Fruit fly (Drosophila melanogaster): ENCODE measurements around the gene Dref.

The Dref gene

DNA sequence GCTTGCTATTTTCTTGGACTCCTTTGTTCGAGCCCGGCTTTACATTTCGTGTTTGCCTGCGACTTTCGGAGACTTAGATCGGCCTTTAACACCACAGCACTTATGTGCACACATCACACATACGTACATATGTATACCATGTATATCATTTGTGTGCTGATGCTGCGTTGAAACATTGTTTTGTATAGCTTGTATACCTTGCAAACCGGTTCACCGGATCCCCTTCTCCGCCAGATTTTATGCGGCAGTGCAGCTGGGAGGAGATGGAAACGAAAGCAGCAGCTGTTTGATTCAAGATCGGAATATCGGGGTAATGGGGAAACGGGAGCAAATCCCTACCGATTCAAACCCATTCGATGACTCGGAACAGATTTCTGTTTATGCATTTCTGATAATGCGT, 21.0 kb downstream of the Dref start:
- TF ChIP-seq CG8478 (optimal IDR thresholded peaks at IDR 0.05) (no peak), CTCF (optimal IDR thresholded peaks at IDR 0.05) (no peak)

DNA sequence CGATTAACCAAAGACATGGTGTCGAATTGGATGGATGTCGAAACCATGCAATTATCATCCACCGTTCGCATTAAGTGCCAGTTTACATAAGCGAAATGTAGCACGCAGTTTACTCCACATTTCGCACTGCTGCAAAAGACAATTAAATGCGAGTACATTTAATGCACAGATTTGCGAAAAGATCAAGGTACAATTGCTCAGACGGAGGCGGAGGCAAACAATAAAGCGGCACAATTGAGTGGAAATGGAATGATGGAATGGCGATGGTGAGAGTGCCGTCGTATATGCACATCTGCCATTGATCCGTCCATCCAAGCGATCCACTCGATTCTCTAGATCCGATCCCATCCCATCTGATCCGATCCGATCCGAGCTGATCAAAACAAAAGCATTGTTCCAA, 21.9 kb downstream of the Dref start:
- TF ChIP-seq CG8478 (optimal IDR thresholded peaks at IDR 0.05) (no peak), CTCF (optimal IDR thresholded peaks at IDR 0.05) (no peak)

DNA sequence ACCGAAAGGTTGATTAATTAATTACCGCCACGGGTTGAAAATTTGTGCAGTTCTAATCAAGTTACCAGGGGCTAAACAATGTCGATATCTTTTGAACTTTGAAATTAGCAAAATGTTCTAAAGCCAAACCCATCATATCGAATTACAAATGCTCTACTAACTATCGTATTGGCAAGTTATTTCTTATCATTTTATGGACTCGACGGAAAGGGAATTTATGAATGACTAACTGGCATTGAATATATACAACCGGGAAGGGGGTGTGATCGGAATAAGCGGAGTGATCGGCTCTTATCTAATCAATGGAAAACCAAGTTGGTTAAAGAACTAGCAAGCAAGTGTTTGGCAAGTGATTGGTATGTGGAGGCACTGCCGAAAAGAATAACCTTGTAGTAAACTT, 23.5 kb downstream of the Dref start:
- TF ChIP-seq CG8478 (optimal IDR thresholded peaks at IDR 0.05) (no peak), CTCF (optimal IDR thresholded peaks at IDR 0.05) (no peak)

DNA sequence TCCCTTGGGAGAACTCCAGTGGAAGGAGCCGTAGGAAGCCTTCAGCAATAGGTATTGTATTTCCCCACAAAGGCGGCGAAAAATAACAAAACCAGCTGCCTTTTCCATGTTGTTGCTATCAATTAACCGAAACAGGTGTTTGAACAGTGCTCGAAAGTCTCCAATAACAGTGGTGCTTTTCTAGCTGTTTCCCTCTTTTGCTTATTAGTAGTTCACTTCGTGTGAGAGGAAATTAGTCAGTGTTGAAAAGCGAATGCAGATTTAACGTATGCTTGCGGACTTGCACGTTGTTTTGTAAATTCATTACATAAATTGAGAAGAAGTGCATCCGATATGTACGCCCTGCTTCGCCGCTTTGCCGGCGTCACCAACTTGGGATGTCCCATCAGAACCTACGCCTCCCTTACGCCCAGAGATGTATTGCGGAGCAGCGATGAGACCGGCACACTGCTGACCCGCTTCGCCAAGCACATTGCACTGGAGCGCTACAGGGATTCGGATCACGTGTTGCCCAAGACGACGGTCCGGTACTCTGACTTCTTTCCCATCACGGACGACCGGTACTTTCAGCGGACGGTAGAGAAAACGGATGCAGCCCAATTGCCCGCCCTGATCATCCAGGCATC, 28.3 kb downstream of the Dref start, which contains the start of the genes Datp and CG4619:
Datp (minus strand) TSS at position 160 of the 626 bp plus-strand sequence.
CG4619 (plus strand) TSS at position 233 of the 626 bp plus-strand sequence.
- TF ChIP-seq CTCF (optimal IDR thresholded peaks at IDR 0.05): no peak
- no peak for TF ChIP-seq CG8478 (optimal IDR thresholded peaks at IDR 0.05)

DNA sequence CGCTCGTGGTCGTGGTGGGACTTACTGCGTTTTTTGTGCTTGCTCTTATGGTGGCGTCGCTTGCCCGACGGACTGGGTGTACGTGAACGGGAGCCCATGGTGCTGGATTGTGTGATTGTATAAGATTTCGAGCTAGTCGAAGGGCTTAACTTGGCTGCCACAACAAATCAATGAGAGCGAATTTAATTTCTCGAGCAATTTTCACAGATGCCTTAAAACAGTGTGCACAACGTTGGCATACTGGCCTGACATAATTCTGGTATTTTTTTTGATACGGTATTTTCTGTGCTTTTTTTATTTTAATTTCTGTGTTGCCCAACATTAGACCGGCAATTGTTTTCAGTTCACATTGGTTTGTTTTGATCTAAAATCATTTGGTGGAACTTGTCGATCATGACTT, 29.1 kb downstream of the Dref start, which contains the start of gene Arglu1:
Arglu1 (minus strand) TSS at position 227 of the 400 bp plus-strand sequence.
- TF ChIP-seq CG8478 (optimal IDR thresholded peaks at IDR 0.05) (no peak), CTCF (optimal IDR thresholded peaks at IDR 0.05) (no peak)

DNA sequence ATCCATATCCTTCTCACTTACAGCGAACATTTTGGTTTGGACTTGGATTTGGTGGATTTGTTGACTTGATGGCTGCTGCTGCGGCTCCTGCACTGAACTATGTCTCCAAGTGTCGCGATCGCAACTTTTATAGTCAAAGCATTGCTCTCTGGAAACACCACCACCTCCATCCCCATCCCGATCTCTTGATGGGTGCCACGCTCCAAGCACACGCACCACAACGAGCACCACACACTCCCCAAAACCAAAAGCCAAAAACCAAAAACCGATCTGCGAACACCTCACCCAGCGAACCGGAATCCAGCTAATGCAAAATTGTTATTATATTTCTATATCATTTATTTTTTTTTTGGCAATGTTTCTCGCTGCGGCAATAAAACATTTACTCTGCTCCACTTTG, 34.0 kb downstream of the Dref start, which contains the start of gene Cpr30F:
Cpr30F (minus strand) TSS at position 101 of the 400 bp plus-strand sequence.
- no peak for TF ChIP-seq CG8478 (optimal IDR thresholded peaks at IDR 0.05)
- TF ChIP-seq CTCF (optimal IDR thresholded peaks at IDR 0.05): no peak

DNA sequence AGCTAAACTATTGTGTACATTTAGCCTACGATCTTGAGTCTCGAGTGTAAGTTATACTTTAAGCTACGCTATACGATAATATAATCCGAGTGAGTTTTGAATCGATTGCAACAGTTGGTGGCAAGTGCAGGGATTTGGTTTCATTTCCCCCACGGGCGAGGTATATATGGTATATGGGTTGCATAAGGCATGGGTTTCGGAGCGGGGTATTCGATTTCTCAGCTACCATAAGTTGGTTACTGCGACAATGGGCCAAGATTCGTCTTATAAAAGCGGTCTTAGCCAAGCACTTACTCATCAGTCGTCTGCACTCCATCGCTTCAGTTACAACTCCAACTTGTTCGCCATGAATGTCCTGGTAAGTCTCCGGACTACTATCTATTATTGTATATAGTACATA, 36.7 kb downstream of the Dref start, which contains the start of gene CG42367:
CG42367 (plus strand) TSS at position 301 of the 400 bp plus-strand sequence.
- TF ChIP-seq CG8478 (optimal IDR thresholded peaks at IDR 0.05): no peak
- TF ChIP-seq CTCF (optimal IDR thresholded peaks at IDR 0.05): no peak

DNA sequence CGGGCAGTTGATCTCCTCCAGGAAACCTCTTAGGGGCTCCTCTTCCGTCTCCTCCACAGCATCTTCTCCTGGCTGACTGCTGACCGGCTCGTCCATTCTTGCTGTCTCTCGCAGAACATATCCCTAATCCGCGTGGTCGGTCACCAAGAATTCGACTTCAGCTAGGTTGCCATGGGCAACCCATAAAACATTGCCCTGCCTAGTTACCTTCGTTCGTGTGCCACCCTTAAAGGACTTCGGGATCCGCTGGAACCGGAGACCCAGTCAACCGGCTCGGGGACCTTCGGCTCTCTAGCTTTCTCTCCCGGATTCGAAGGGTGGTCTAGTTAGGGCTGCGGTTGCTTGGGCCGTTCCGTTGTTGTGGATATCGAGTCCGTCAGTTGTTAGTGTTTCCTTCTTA, 42.3 kb downstream of the Dref start, which contains the start of the genes TbCMF46 and CG42366:
TbCMF46 (minus strand) TSS at position 101 of the 400 bp plus-strand sequence.
CG42366 (plus strand) TSS at position 397 of the 400 bp plus-strand sequence.
- no peak for TF ChIP-seq CG8478 (optimal IDR thresholded peaks at IDR 0.05)
- no peak for TF ChIP-seq CTCF (optimal IDR thresholded peaks at IDR 0.05)

DNA sequence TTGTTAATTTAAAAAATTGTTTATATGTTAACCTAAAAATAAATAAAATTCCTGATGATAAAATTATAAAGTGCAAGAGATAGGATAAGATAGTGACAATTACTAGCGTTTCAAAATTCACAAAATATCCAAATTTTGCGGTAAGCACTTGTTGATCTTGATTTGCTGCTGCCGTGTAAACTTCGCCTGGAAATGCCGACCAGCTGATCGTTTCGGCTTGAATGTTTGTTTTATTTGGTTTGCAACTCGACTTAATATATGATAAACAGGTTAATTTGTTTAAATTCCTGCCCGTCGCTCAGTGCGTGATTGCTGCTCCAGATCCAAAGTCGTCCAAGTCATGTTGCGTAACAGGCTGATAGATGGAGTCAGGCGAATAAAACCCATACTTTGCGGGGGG, 45.6 kb downstream of the Dref start, which contains the start of gene CG4592:
CG4592 (plus strand) TSS at position 233 of the 400 bp plus-strand sequence.
- no peak for TF ChIP-seq CG8478 (optimal IDR thresholded peaks at IDR 0.05)
- TF ChIP-seq CTCF (optimal IDR thresholded peaks at IDR 0.05): no peak

DNA sequence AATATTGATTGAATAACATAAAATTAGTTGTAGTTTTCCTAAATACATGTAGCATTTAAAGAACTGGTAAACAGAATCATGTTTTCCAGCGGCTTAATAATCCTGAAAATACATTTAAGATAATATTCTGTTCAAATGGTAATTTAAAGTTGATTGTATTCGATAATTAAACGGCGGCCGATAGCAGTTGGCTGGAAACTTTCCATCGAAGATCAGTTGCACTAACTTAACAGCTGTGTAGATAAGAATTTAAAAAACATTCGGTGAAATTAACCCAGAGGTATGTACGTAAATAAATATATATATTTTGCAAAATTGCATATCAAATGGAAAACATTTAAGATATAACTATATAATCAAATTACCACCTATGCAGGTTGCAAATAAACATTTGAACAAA, 47.1 kb downstream of the Dref start, which contains the start of gene CG4594:
CG4594 (plus strand) TSS at position 212 of the 400 bp plus-strand sequence.
- no peak for TF ChIP-seq CG8478 (optimal IDR thresholded peaks at IDR 0.05)
- TF ChIP-seq CTCF (optimal IDR thresholded peaks at IDR 0.05): no peak

DNA sequence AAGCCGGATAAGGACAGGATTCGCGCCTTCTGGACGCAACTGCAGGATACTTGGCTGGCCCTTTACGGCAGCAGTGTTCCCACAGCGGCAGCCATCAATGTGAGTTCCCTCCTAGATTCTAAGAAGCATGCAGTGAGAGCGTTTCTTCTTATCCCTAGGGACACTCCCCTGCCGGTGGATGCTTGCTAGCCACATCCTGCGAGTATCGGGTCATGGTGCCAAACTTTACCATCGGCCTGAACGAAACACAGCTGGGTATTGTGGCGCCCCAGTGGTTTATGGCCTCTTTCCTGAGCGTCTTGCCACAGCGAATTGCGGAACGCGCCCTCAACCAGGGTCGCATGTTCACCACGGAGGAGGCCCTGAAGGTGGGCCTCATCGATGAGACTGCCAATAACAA, 47.8 kb downstream of the Dref start:
- no peak for TF ChIP-seq CTCF (optimal IDR thresholded peaks at IDR 0.05)
- TF ChIP-seq CG8478 (optimal IDR thresholded peaks at IDR 0.05): no peak

DNA sequence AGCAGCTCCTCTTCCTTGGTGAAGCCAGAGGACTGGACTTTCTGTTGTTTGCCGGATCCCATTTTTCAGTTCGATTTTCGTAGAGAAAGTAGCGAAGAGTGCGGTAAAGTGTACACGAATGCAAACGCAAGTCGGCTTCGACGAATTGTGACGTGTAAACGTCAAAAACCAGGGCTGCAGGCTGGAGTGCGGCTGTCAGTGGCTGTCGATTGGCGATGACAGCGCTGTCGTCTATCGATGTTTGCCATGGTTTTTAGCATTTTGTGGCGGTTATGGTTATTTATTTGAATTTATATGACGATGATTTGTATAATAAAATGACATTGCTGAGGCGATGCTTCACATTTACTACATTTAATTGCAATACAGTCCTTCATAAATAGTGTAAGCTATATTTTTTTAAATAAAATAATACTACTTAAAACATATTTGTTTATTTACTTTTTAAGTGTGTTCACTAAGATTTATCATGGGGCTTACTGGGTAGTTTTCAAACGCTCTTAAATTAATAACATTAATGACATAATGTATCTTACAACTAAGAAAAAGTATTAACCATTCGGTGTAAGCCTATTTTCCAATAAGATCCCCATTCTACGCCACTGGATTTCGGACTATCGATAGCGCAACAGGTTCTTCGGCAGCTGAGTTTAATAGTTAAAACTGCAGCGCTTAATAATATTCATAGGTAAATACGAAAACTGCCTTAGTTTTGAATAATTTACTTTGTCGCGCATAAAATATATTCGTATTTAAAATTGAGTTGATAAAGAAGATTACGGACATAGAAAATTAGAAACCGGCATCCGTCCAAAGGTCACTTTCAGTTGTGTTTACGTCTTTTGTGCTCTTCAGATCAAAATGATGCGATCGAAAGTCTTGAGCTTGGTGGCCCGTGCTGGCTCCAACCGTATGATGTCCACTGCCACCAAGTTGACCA, 48.7 kb downstream of the Dref start, which contains the start of the genes CG5885 and CG4598:
CG5885 (minus strand) TSS at position 311 of the 940 bp plus-strand sequence.
CG4598 (plus strand) TSS at position 599 of the 940 bp plus-strand sequence.
- TF ChIP-seq CTCF (optimal IDR thresholded peaks at IDR 0.05): peak in 1 of 2 experiments; percentile 29
- TF ChIP-seq CG8478 (optimal IDR thresholded peaks at IDR 0.05): no peak

DNA sequence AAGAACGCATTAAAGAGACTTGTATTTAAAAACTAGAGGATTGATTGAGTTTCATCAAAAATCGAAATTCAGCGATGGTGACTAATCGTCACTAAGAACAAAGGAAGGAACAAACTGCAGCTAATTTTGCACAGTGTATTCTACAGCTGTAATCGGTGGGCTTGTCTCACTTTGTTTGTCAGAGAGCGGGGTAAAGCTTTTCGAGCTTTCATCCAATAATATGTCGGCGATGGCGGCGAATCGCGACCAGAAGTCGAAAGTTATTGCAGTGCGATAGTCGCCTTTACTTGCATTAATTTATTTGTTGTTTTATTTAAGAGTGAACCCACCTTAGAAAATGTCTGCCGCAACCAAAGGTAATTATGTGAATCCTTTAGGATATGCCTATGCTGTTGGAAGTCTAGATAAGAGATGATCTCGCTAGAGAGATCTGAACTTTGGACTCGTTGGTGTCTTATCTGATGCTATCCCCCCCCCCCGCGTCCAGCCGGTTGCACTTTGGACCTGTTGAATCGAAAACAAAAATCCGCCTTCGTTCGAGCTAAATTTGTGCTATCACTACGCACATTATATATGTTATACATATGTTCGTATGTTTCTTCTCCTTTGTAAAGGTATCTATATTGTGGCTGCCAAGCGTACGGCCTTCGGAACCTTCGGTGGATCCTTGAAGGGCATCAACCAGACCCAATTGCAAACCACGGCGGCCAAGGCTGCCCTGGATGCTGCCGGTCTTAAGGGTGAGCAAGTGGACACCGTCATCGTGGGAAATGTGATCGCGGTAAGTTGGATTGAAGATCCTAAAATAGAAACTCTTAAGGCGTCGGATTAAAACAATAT, 51.8 kb downstream of the Dref start, which contains the start of gene yip2:
yip2 (plus strand) TSS at position 243 of the 840 bp plus-strand sequence.
- no peak for TF ChIP-seq CG8478 (optimal IDR thresholded peaks at IDR 0.05)
- TF ChIP-seq CTCF (optimal IDR thresholded peaks at IDR 0.05): no peak

Data from S2 (cell line).